Fruit fly (Drosophila melanogaster): ENCODE results near the gene CG4598.

CG4598 gene

DNA sequence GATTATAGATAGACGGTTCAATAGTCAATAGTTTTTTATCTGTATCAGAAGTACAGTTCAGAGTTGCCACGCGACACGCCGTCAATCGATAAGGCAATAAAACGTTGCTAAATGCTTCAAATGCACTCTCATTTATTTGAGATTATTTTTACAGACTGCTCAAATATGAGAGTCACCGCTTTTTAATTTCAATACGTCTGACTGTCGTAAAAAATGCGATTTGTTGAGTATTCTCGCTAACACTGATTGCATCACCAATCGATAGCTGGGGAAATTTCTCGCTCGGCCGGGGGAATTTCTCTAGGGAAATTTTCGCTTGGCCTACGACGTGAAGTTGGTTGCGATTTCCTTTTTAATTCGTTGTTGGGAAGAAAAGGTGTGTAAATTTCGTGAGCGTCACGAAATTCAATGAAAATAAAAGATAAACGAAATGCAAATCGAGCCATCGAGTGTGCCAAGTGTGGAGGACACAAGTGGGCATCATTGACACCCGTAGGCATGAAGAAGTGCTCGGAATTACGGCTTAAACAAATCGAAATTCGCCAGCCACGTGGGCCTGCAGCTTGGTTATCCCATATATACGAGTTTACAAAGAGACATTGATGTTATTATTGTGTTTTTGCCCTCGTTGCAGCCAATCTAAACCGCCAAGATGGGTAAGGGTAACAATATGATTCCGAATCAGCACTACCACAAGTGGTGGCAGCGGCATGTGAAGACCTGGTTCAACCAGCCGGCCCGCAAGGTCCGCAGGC is 48.7 kb downstream of the CG4598 start, which contains the start of the genes Dref and RpL13 (continued):
- TF ChIP-seq Dp (GFP tag; optimal IDR thresholded peaks at IDR 0.05) (peak; percentile 73), kni (GFP tag; optimal IDR thresholded peaks at IDR 0.05) (peak; percentile 97), CG10209 (GFP tag; optimal IDR thresholded peaks at IDR 0.05) (peak; percentile 88), Fer1 (GFP tag; optimal IDR thresholded peaks at IDR 0.05) (peak; percentile 95), CG16779 (GFP tag; IDR thresholded peaks at IDR 0.05) (peak; percentile 59), CG11723 (GFP tag; optimal IDR thresholded peaks at IDR 0.05) (peak; percentile 91), CG9215 (GFP tag; IDR thresholded peaks at IDR 0.05) (peak; percentile 61), CG18476 (GFP tag; optimal IDR thresholded peaks at IDR 0.05) (peak; percentile 68), disco-r (GFP tag; optimal IDR thresholded peaks at IDR 0.05) (peak; percentile 66), Hr39 (optimal IDR thresholded peaks at IDR 0.05) (no peak), CG3838 (GFP tag; optimal IDR thresholded peaks at IDR 0.05) (peak; percentile 71), lbe (GFP tag; optimal IDR thresholded peaks at IDR 0.05) (peak; percentile 78), pfk (GFP tag; optimal IDR thresholded peaks at IDR 0.05) (peak; percentile 85), caup (GFP tag; optimal IDR thresholded peaks at IDR 0.05; ENCODE audit: severe bottlenecking) (peak; percentile 97), dan (GFP tag; IDR thresholded peaks at IDR 0.05) (no peak), CG4617 (GFP tag; optimal IDR thresholded peaks at IDR 0.05; ENCODE audit: borderline replicate concordance) (peak; percentile 70), stwl (tag; optimal IDR thresholded peaks at IDR 0.05) (peak; percentile 76), CG9817 (tag; optimal IDR thresholded peaks at IDR 0.05) (peak; percentile 80), Sin3A (optimal IDR thresholded peaks at IDR 0.05) (peak; percentile 83), CG34224 (GFP tag; IDR thresholded peaks at IDR 0.05; ENCODE audit: partially characterized antibody) (peak; percentile 82), lilli (GFP tag; optimal IDR thresholded peaks at IDR 0.05) (peak; percentile 87), CG9876 (GFP tag; optimal IDR thresholded peaks at IDR 0.05) (peak; percentile 71), CG33213 (GFP tag; optimal IDR thresholded peaks at IDR 0.05) (peak; percentile 92), corto (GFP tag; optimal IDR thresholded peaks at IDR 0.05) (peak; percentile 77), otp (GFP tag; IDR thresholded peaks at IDR 0.05) (peak; percentile 93), CG6254 (GFP tag; optimal IDR thresholded peaks at IDR 0.05) (peak; percentile 79), exex (tag; optimal IDR thresholded peaks at IDR 0.05) (peak; percentile 75), CG14014 (GFP tag; IDR thresholded peaks at IDR 0.05) (peak; percentile 66), eve (GFP tag; optimal IDR thresholded peaks at IDR 0.05) (no peak), sug (tag; optimal IDR thresholded peaks at IDR 0.05) (peak; percentile 90), Dbx (GFP tag; IDR thresholded peaks at IDR 0.05) (peak; percentile 77), abd-A (tag; optimal IDR thresholded peaks at IDR 0.05) (no peak), Ravus (GFP tag; IDR thresholded peaks at IDR 0.05) (no peak), HLH54F (GFP tag; optimal IDR thresholded peaks at IDR 0.05) (peak; percentile 80), CG7556 (GFP tag; optimal IDR thresholded peaks at IDR 0.05) (peak; percentile 84), fru (optimal IDR thresholded peaks at IDR 0.05) (no peak), schlank (tag; optimal IDR thresholded peaks at IDR 0.05) (peak; percentile 95), stc (GFP tag; IDR thresholded peaks at IDR 0.05) (peak; percentile 75), cas (GFP tag; IDR thresholded peaks at IDR 0.05) (no peak), ap (GFP tag; IDR thresholded peaks at IDR 0.05) (peak; percentile 46), CG13296 (GFP tag; optimal IDR thresholded peaks at IDR 0.05) (peak; percentile 97), Camta (GFP tag; optimal IDR thresholded peaks at IDR 0.05) (peak; percentile 88), croc (GFP tag; conservative IDR thresholded peaks at IDR 0.05) (peak; percentile 20; the same call in 1 of the 3 replicates), CG17912 (GFP tag; optimal IDR thresholded peaks at IDR 0.05) (peak; percentile 96), salm (tag; optimal IDR thresholded peaks at IDR 0.05) (peak; percentile 84), h (optimal IDR thresholded peaks at IDR 0.05) (no peak), pum (GFP tag; optimal IDR thresholded peaks at IDR 0.05) (peak; percentile 67), CG2116 (GFP tag; optimal IDR thresholded peaks at IDR 0.05) (peak; percentile 96), Gsc (GFP tag; IDR thresholded peaks at IDR 0.05) (no peak), en (GFP tag; optimal IDR thresholded peaks at IDR 0.05) (peak; percentile 86), insv (GFP tag; optimal IDR thresholded peaks at IDR 0.05) (peak in 1 of 2 experiments; percentile 79)

Measured in whole organism, embryonic.